Fruit fly (Drosophila melanogaster) whole organism, wandering third instar larva: ENCODE data around the gene atl.

Experiments used
- CG32264 ChIP-seq: fragments of 200-800 bp; sonication (Bioruptor generic); optimal IDR thresholded peaks from 2 replicates; lab custom pipeline; 2016; ENCODE audit warnings: missing biosample characterization, missing genetic modification characterization
- CrebA ChIP-seq: fragments of 200-800 bp; sonication (Bioruptor generic); optimal IDR thresholded peaks from 2 replicates; lab custom pipeline; 2016; ENCODE audit warnings: missing biosample characterization, mild to moderate bottlenecking, missing genetic modification characterization, borderline replicate concordance
- Dif ChIP-seq: fragments of 200-275, 200-300 bp; sonication (Bioruptor generic); optimal IDR thresholded peaks from 2 replicates; lab custom pipeline; 2018; ENCODE audit warnings: missing biosample characterization, missing genetic modification characterization; ENCODE audit not compliant: partially characterized antibody
- GATAd ChIP-seq: sonication (Bioruptor generic); optimal IDR thresholded peaks from 2 replicates; lab custom pipeline; 2016; ENCODE audit warnings: missing biosample characterization, missing genetic modification characterization
- HLH106 ChIP-seq: fragments of 200-800 bp; optimal IDR thresholded peaks from 3 replicates; lab custom pipeline; 2019; ENCODE audit warnings: missing biosample characterization, mild to moderate bottlenecking, missing genetic modification characterization, moderate library complexity
- Hnf4 ChIP-seq: fragments of 200-800 bp; sonication (Bioruptor generic); optimal IDR thresholded peaks from 2 replicates; lab custom pipeline; 2016; ENCODE audit warnings: missing biosample characterization, mild to moderate bottlenecking, missing genetic modification characterization
- Hr78 ChIP-seq: fragments of >200 bp; optimal IDR thresholded peaks from 2 replicates; lab custom pipeline; 2017; ENCODE audit warnings: missing biosample characterization, missing genetic modification characterization
- Hr83 ChIP-seq: fragments of 200-300 bp; sonication (Bioruptor generic); optimal IDR thresholded peaks from 2 replicates; lab custom pipeline; 2016; ENCODE audit warnings: missing biosample characterization, mild to moderate bottlenecking, missing genetic modification characterization, moderate library complexity; ENCODE audit not compliant: poor library complexity, severe bottlenecking
- Jra ChIP-seq: sonication (Bioruptor generic); optimal IDR thresholded peaks from 2 replicates; lab custom pipeline; 2016; ENCODE audit warnings: missing biosample characterization, missing genetic modification characterization
- Mio ChIP-seq: sonication (Bioruptor generic); optimal IDR thresholded peaks from 2 replicates; lab custom pipeline; 2016; ENCODE audit warnings: missing biosample characterization, missing genetic modification characterization
- Myc ChIP-seq: fragments of >200 bp; optimal IDR thresholded peaks from 2 replicates; lab custom pipeline; 2017
- N ChIP-seq: fragments of >200 bp; optimal IDR thresholded peaks from 2 replicates; lab custom pipeline; 2018; ENCODE audit warnings: missing biosample characterization, missing external identifiers, missing genetic modification characterization
- Sp1 ChIP-seq: fragments of 200-800 bp; sonication (Bioruptor generic); optimal IDR thresholded peaks from 3 replicates; lab custom pipeline; 2019; ENCODE audit warnings: missing biosample characterization, mild to moderate bottlenecking, missing genetic modification characterization, moderate library complexity
- Vsx2 ChIP-seq: fragments of 200-300, 225-300 bp; sonication (Bioruptor generic); optimal IDR thresholded peaks from 2 replicates; lab custom pipeline; 2018; ENCODE audit warnings: missing biosample characterization, missing genetic modification characterization; ENCODE audit not compliant: partially characterized antibody
- br ChIP-seq: fragments of 200-800 bp; sonication (Bioruptor generic); optimal IDR thresholded peaks from 2 replicates; lab custom pipeline; 2016; ENCODE audit warnings: missing biosample characterization, missing genetic modification characterization
- dl ChIP-seq, 2 experiments: fragments of 175-275, 200-275 bp in 1 of 2; fragments of 200-275 bp in 1 of 2; sonication (Bioruptor generic); optimal IDR thresholded peaks; lab custom pipeline; 2018; ENCODE audit warnings: mild to moderate bottlenecking in 2 of 2, missing biosample characterization in 2 of 2, missing genetic modification characterization in 2 of 2, moderate library complexity in 2 of 2; ENCODE audit not compliant: partially characterized antibody in 2 of 2, insufficient read depth in 1 of 2
- dsf ChIP-seq: sonication (Bioruptor generic); optimal IDR thresholded peaks from 2 replicates; lab custom pipeline; 2016; ENCODE audit warnings: missing biosample characterization, missing genetic modification characterization, borderline replicate concordance
- ey ChIP-seq: fragments of 200-800 bp; sonication (Bioruptor generic); optimal IDR thresholded peaks from 2 replicates; lab custom pipeline; 2016; ENCODE audit warnings: missing biosample characterization, missing genetic modification characterization
- foxo ChIP-seq, 2 experiments: fragments of 200-800 bp; sonication (Bioruptor generic); optimal IDR thresholded peaks; 2 replicates in 1 of 2; 3 replicates in 1 of 2; lab custom pipeline; 2016 to 2017; ENCODE audit warnings: missing biosample characterization in 2 of 2, missing genetic modification characterization in 2 of 2
- fru ChIP-seq: fragments of 200-800 bp; sonication (Bioruptor generic); optimal IDR thresholded peaks from 3 replicates; lab custom pipeline; 2016; ENCODE audit warnings: missing biosample characterization, mild to moderate bottlenecking, missing genetic modification characterization
- h ChIP-seq: fragments of 200-800 bp; sonication (Bioruptor generic); optimal IDR thresholded peaks from 3 replicates; lab custom pipeline; 2016; ENCODE audit warnings: missing biosample characterization, mild to moderate bottlenecking, missing genetic modification characterization
- lola ChIP-seq: fragments of >200 bp; optimal IDR thresholded peaks from 2 replicates; lab custom pipeline; 2017; ENCODE audit warnings: missing biosample characterization, missing genetic modification characterization
- pan ChIP-seq: fragments of >200 bp; optimal IDR thresholded peaks from 2 replicates; lab custom pipeline; 2017
- psq ChIP-seq: fragments of 200-800 bp; sonication (Bioruptor generic); optimal IDR thresholded peaks from 3 replicates; lab custom pipeline; 2017; ENCODE audit warnings: missing biosample characterization, mild to moderate bottlenecking, missing genetic modification characterization, moderate library complexity
- rgr ChIP-seq: fragments of 200-800 bp; sonication (Bioruptor generic); optimal IDR thresholded peaks from 3 replicates; lab custom pipeline; 2016; ENCODE audit warnings: missing biosample characterization, mild to moderate bottlenecking, missing genetic modification characterization
- tai ChIP-seq: sonication (Bioruptor generic); optimal IDR thresholded peaks from 2 replicates; lab custom pipeline; 2016; ENCODE audit warnings: missing biosample characterization, missing genetic modification characterization
- usp ChIP-seq: fragments of >200 bp; optimal IDR thresholded peaks from 2 replicates; lab custom pipeline; 2017; ENCODE audit warnings: missing biosample characterization, missing genetic modification characterization

atl gene

dm6 chr3R:24662412-24662796 is 36.9 kb downstream of the atl start, which contains the start of gene slo:
TSS of gene slo (plus strand) at chr3R:24662491.
- TF ChIP-seq foxo (GFP tag; optimal IDR thresholded peaks at IDR 0.05; lab: Kevin White, UChicago), result no peak
- no peak for TF ChIP-seq dl (GFP tag; optimal IDR thresholded peaks at IDR 0.05; lab: Kevin White, UChicago; ENCODE audit: insufficient read depth in 1 of 2, partially characterized antibody in 2 of 2)
- no peak for TF ChIP-seq fru (GFP tag; lab: Kevin White, UChicago)
- TF ChIP-seq ey (GFP tag; lab: Kevin White, UChicago), result no peak
- TF ChIP-seq rgr (GFP tag; lab: Kevin White, UChicago), result no peak
- no peak for TF ChIP-seq Vsx2 (GFP tag; lab: Kevin White, UChicago)
- no peak for TF ChIP-seq dsf (GFP tag; lab: Kevin White, UChicago)
- no peak for TF ChIP-seq N (GFP tag; lab: Kevin White, UChicago)
- TF ChIP-seq tai (GFP tag; lab: Kevin White, UChicago), result no peak
- TF ChIP-seq Myc, result no peak
- no peak for TF ChIP-seq CG32264 (GFP tag; lab: Kevin White, UChicago)
- no peak for TF ChIP-seq lola (GFP tag; lab: Kevin White, UChicago)
- no peak for TF ChIP-seq Hr83 (GFP tag; lab: Kevin White, UChicago)
- TF ChIP-seq Mio, result no peak
- no peak for TF ChIP-seq Sp1 (GFP tag; lab: Kevin White, UChicago)
- TF ChIP-seq psq (GFP tag; lab: Kevin White, UChicago), result no peak
- no peak for TF ChIP-seq GATAd

- no peak for TF ChIP-seq br (GFP tag; lab: Kevin White, UChicago)
- no peak for TF ChIP-seq Hr78 (GFP tag; lab: Kevin White, UChicago)
- TF ChIP-seq foxo (GFP tag; optimal IDR thresholded peaks at IDR 0.05; lab: Kevin White, UChicago), result no peak
- no peak for TF ChIP-seq Hr83 (GFP tag; lab: Kevin White, UChicago)
- no peak for TF ChIP-seq CrebA (GFP tag; lab: Kevin White, UChicago)
- TF ChIP-seq pan (lab: Kevin White, UChicago), result no peak
- TF ChIP-seq rgr (GFP tag; lab: Kevin White, UChicago), result no peak
- TF ChIP-seq lola (GFP tag; lab: Kevin White, UChicago), result no peak
- no peak for TF ChIP-seq h (GFP tag; lab: Kevin White, UChicago)
- TF ChIP-seq HLH106 (tag; lab: Kevin White, UChicago), result no peak
- TF ChIP-seq Mio, result no peak
- no peak for TF ChIP-seq Dif (GFP tag; lab: Kevin White, UChicago)
These were observed 37.6 kb downstream of the atl start for dm6 chr3R:24663044-24663443.

dm6 chr3R:24667538-24668207 is 42.2 kb downstream of the atl start:
- TF ChIP-seq Vsx2 (GFP tag; lab: Kevin White, UChicago) (no peak), N (GFP tag; lab: Kevin White, UChicago) (no peak), GATAd (no peak), HLH106 (tag; lab: Kevin White, UChicago) (peak; percentile 18)

- TF ChIP-seq usp (GFP tag; lab: Kevin White, UChicago) (no peak), HLH106 (tag; lab: Kevin White, UChicago) (no peak), lola (GFP tag; lab: Kevin White, UChicago) (no peak), Sp1 (GFP tag; lab: Kevin White, UChicago) (no peak), rgr (GFP tag; lab: Kevin White, UChicago) (no peak), CrebA (GFP tag; lab: Kevin White, UChicago) (no peak), Hr78 (GFP tag; lab: Kevin White, UChicago) (no peak), foxo (GFP tag; optimal IDR thresholded peaks at IDR 0.05; lab: Kevin White, UChicago) (no peak), pan (lab: Kevin White, UChicago) (no peak), tai (GFP tag; lab: Kevin White, UChicago) (no peak), Hnf4 (GFP tag; lab: Kevin White, UChicago) (no peak), Jra (GFP tag; lab: Kevin White, UChicago) (no peak), fru (GFP tag; lab: Kevin White, UChicago) (no peak)
These were observed 46.2 kb downstream of the atl start for dm6 chr3R:24671662-24672061.
